Worm (Caenorhabditis elegans) whole organism, late embryonic: ENCODE data around the gene Y54G2A.45.

Experiments
- K02D7.2 ChIP-seq: sonication (generic microtip); optimal IDR thresholded peaks from 2 replicates; lab custom pipeline; 2017; ENCODE audit warnings: mild to moderate bottlenecking, missing genetic modification characterization, missing compliant biosample characterization
- K09A11.1 ChIP-seq: sonication (generic microtip); optimal IDR thresholded peaks from 2 replicates; lab custom pipeline; 2017; ENCODE audit warnings: antibody characterized with exemption, mild to moderate bottlenecking, missing genetic modification characterization, missing compliant biosample characterization; ENCODE audit not compliant: insufficient read depth
- Y22D7AL.16 ChIP-seq: sonication (generic microtip); optimal IDR thresholded peaks from 2 replicates; lab custom pipeline; 2016; ENCODE audit warnings: missing genetic modification characterization, missing compliant biosample characterization
- ahr-1 ChIP-seq: sonication (generic microtip); optimal IDR thresholded peaks from 2 replicates; lab custom pipeline; 2016; ENCODE audit warnings: missing genetic modification characterization, missing compliant biosample characterization
- ama-1 ChIP-seq: fragments of 150-350 bp; optimal IDR thresholded peaks from 2 replicates; lab custom pipeline; 2014
- ceh-14 ChIP-seq: sonication (generic microtip); optimal IDR thresholded peaks from 2 replicates; lab custom pipeline; 2016; ENCODE audit warnings: missing genotype, missing genetic modification characterization, missing compliant biosample characterization
- ceh-18 ChIP-seq: sonication (generic microtip); optimal IDR thresholded peaks from 2 replicates; lab custom pipeline; 2016; ENCODE audit warnings: missing genetic modification characterization, missing compliant biosample characterization
- ceh-19 ChIP-seq: fragments of 200-800 bp; sonication (Bioruptor generic); optimal IDR thresholded peaks from 2 replicates; lab custom pipeline; 2018; ENCODE audit warnings: mild to moderate bottlenecking, missing genetic modification characterization, missing compliant biosample characterization
- ceh-24 ChIP-seq: sonication (generic microtip); optimal IDR thresholded peaks from 2 replicates; lab custom pipeline; 2016; ENCODE audit warnings: mild to moderate bottlenecking, missing genetic modification characterization, missing compliant biosample characterization
- ceh-31 ChIP-seq: sonication (generic microtip); optimal IDR thresholded peaks from 2 replicates; lab custom pipeline; 2016; ENCODE audit warnings: missing genetic modification characterization, missing compliant biosample characterization
- ceh-34 ChIP-seq: sonication (generic microtip); optimal IDR thresholded peaks from 2 replicates; lab custom pipeline; 2016; ENCODE audit warnings: mild to moderate bottlenecking, missing genetic modification characterization, missing compliant biosample characterization
- ceh-6 ChIP-seq: fragments of 200-800 bp; sonication (Bioruptor generic); optimal IDR thresholded peaks from 2 replicates; lab custom pipeline; 2018; ENCODE audit warnings: mild to moderate bottlenecking, missing genetic modification characterization, missing compliant biosample characterization
- che-1 ChIP-seq: sonication (generic microtip); optimal IDR thresholded peaks from 2 replicates; lab custom pipeline; 2016; ENCODE audit warnings: mild to moderate bottlenecking, missing genetic modification characterization, missing compliant biosample characterization
- dve-1 ChIP-seq: sonication (generic microtip); optimal IDR thresholded peaks from 2 replicates; lab custom pipeline; 2017; ENCODE audit warnings: antibody characterized with exemption, mild to moderate bottlenecking, missing genetic modification characterization, missing compliant biosample characterization
- elt-2 ChIP-seq: sonication (generic microtip); optimal IDR thresholded peaks from 2 replicates; lab custom pipeline; 2016; ENCODE audit warnings: missing genetic modification reagents, missing genetic modification characterization, missing compliant biosample characterization
- ets-4 ChIP-seq: sonication (generic microtip); optimal IDR thresholded peaks from 2 replicates; lab custom pipeline; 2016; ENCODE audit warnings: missing genetic modification characterization, missing compliant biosample characterization
- eyg-1 ChIP-seq: sonication (generic microtip); optimal IDR thresholded peaks from 2 replicates; lab custom pipeline; 2016; ENCODE audit warnings: missing genotype, missing genetic modification characterization, missing compliant biosample characterization
- fax-1 ChIP-seq: sonication (generic microtip); optimal IDR thresholded peaks from 2 replicates; lab custom pipeline; 2016; ENCODE audit warnings: missing genotype, missing genetic modification characterization, missing compliant biosample characterization
- fkh-10 ChIP-seq: fragments of 150-350 bp; optimal IDR thresholded peaks from 2 replicates; lab custom pipeline; 2014; ENCODE audit warnings: missing biosample characterization, missing genetic modification reagents, missing genetic modification characterization
- fkh-6 ChIP-seq: sonication (generic microtip); optimal IDR thresholded peaks from 2 replicates; lab custom pipeline; 2016; ENCODE audit warnings: missing genetic modification characterization, missing compliant biosample characterization
- hlh-13 ChIP-seq: fragments of 200-800 bp; sonication (Bioruptor generic); optimal IDR thresholded peaks from 2 replicates; lab custom pipeline; 2018; ENCODE audit warnings: mild to moderate bottlenecking, missing genetic modification characterization, missing compliant biosample characterization
- hlh-15 ChIP-seq: sonication (generic microtip); optimal IDR thresholded peaks from 2 replicates; lab custom pipeline; 2016; ENCODE audit warnings: missing genetic modification characterization, missing compliant biosample characterization
- hlh-30 ChIP-seq: sonication (generic microtip); optimal IDR thresholded peaks from 2 replicates; lab custom pipeline; 2017; ENCODE audit warnings: antibody characterized with exemption, missing genetic modification characterization, missing compliant biosample characterization; ENCODE audit not compliant: insufficient read depth
- hlh-6 ChIP-seq: sonication (generic microtip); optimal IDR thresholded peaks from 2 replicates; lab custom pipeline; 2016; ENCODE audit warnings: missing genotype, missing genetic modification characterization, missing compliant biosample characterization
- hlh-8 ChIP-seq: sonication (generic microtip); optimal IDR thresholded peaks from 2 replicates; lab custom pipeline; 2016; ENCODE audit warnings: missing genotype, missing genetic modification characterization, missing compliant biosample characterization
- mec-3 ChIP-seq: sonication (generic microtip); optimal IDR thresholded peaks from 2 replicates; lab custom pipeline; 2016; ENCODE audit warnings: borderline replicate concordance, missing genetic modification characterization, missing compliant biosample characterization
- nfya-1 ChIP-seq: sonication (generic microtip); optimal IDR thresholded peaks from 2 replicates; lab custom pipeline; 2017; ENCODE audit warnings: missing genetic modification characterization, mild to moderate bottlenecking, missing compliant biosample characterization, antibody characterized with exemption, moderate library complexity
- nhr-11 ChIP-seq: fragments of 150-350 bp; optimal IDR thresholded peaks from 2 replicates; lab custom pipeline; 2014; ENCODE audit warnings: missing biosample characterization, missing genetic modification characterization
- pag-3 ChIP-seq: sonication (generic microtip); optimal IDR thresholded peaks from 2 replicates; lab custom pipeline; 2016; ENCODE audit warnings: missing compliant biosample characterization, missing genetic modification characterization, borderline replicate concordance
- pqm-1 ChIP-seq: sonication (generic microtip); optimal IDR thresholded peaks from 2 replicates; lab custom pipeline; 2016; ENCODE audit warnings: missing genetic modification characterization, missing compliant biosample characterization
- pros-1 ChIP-seq: fragments of 150-350 bp; optimal IDR thresholded peaks from 2 replicates; lab custom pipeline; 2014; ENCODE audit warnings: missing biosample characterization, missing genetic modification reagents, missing genetic modification characterization
- rnt-1 ChIP-seq: sonication (generic microtip); optimal IDR thresholded peaks from 2 replicates; lab custom pipeline; 2016; ENCODE audit warnings: missing genetic modification characterization, missing compliant biosample characterization
- sdc-2 ChIP-seq: sonication (generic microtip); optimal IDR thresholded peaks from 2 replicates; lab custom pipeline; 2016; ENCODE audit warnings: missing genotype, missing genetic modification characterization, missing compliant biosample characterization
- sox-4 ChIP-seq: sonication (generic microtip); optimal IDR thresholded peaks from 2 replicates; lab custom pipeline; 2017; ENCODE audit warnings: mild to moderate bottlenecking, missing genetic modification characterization, inconsistent platforms, missing compliant biosample characterization
- syd-9 ChIP-seq: sonication (generic microtip); optimal IDR thresholded peaks from 2 replicates; lab custom pipeline; 2016; ENCODE audit warnings: mild to moderate bottlenecking, missing genetic modification characterization, moderate library complexity, missing compliant biosample characterization
- tbx-2 ChIP-seq: sonication (generic microtip); optimal IDR thresholded peaks from 2 replicates; lab custom pipeline; 2016; ENCODE audit warnings: missing genetic modification characterization, missing compliant biosample characterization
- unc-3 ChIP-seq, 2 experiments: fragments of 200-800 bp in 1 of 2; sonication (Bioruptor generic) in 1 of 2; sonication (generic microtip) in 1 of 2; conservative IDR thresholded peaks in 1 of 2; optimal IDR thresholded peaks in 1 of 2; 2 replicates each; pipeline versions ENCODE4 v1.3.6 to Lab custom; 2016 to 2022; ENCODE audit warnings: missing compliant biosample characterization in 2 of 2, missing genetic modification characterization in 2 of 2, missing genetic modification reagents in 1 of 2
- unc-42 ChIP-seq: sonication (generic microtip); optimal IDR thresholded peaks from 2 replicates; lab custom pipeline; 2016; ENCODE audit warnings: missing genotype, missing genetic modification characterization, missing compliant biosample characterization
- unc-55 ChIP-seq: sonication (generic microtip); optimal IDR thresholded peaks from 2 replicates; lab custom pipeline; 2017; ENCODE audit warnings: missing biosample characterization, missing genetic modification reagents, missing genetic modification characterization

The Y54G2A.45 gene

DNA sequence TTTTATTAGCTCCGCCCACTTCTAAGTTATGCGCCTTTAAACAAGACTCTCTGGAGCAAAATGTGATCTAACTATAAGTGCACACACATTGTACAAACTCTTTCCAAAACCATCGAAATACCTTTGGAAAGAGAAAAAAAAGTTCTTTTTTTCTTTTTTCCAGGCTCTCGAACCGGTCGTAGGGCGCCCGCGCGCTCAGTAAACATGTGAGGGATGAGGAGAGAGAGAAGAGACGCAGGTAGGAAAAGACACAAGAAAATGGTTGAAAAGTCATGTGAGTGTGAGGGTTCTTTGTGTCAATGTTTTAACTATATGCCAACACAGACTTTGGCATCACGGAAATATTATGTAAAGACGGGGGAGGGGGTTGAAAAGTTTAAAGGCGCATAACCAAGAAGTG lies 31.2 kb upstream of the Y54G2A.45 start (continued):
- TF ChIP-seq K02D7.2 (tag; lab: Kevin White, UChicago) (no peak), unc-3 (GFP tag; conservative IDR thresholded peaks at IDR 0.05; lab: Robert Waterston, UW) (no peak), unc-3 (tag; optimal IDR thresholded peaks at IDR 0.05; lab: Kevin White, UChicago) (no peak), hlh-13 (GFP tag; lab: Kevin White, UChicago) (no peak), ceh-19 (GFP tag; lab: Kevin White, UChicago) (peak; percentile 35), hlh-6 (tag; lab: Kevin White, UChicago) (no peak)

- no peak for TF ChIP-seq fax-1 (tag; lab: Kevin White, UChicago)
- peak; percentile 61 for TF ChIP-seq rnt-1 (tag; lab: Kevin White, UChicago)
- TF ChIP-seq elt-2 = no peak
- no peak for TF ChIP-seq ets-4 (tag; lab: Kevin White, UChicago)
- TF ChIP-seq Y22D7AL.16 (tag; lab: Kevin White, UChicago) = no peak
- no peak for TF ChIP-seq mec-3 (tag; lab: Kevin White, UChicago)
- peak; percentile 32 for TF ChIP-seq ceh-19 (GFP tag; lab: Kevin White, UChicago)
- TF ChIP-seq ama-1 (lab: Kevin White, UChicago) = no peak
- no peak for TF ChIP-seq hlh-6 (tag; lab: Kevin White, UChicago)
- peak; percentile 57 for TF ChIP-seq ceh-18 (tag; lab: Kevin White, UChicago)
- TF ChIP-seq ceh-31 = peak; percentile 58
- no peak for TF ChIP-seq ceh-14
- no peak for TF ChIP-seq fkh-6
- peak; percentile 6 for TF ChIP-seq unc-55
- peak; percentile 2 for TF ChIP-seq tbx-2 (tag; lab: Kevin White, UChicago)
- peak; percentile 2 for TF ChIP-seq hlh-8 (tag; lab: Kevin White, UChicago)
- no peak for TF ChIP-seq ceh-6 (GFP tag; lab: Kevin White, UChicago)
- peak; percentile 31 for TF ChIP-seq nfya-1
- TF ChIP-seq dve-1 = no peak
- TF ChIP-seq hlh-15 = no peak
- peak; percentile 72 for TF ChIP-seq hlh-30
- no peak for TF ChIP-seq syd-9
- TF ChIP-seq nhr-11 (tag; lab: Kevin White, UChicago) = no peak
- TF ChIP-seq ceh-24 = no peak
- peak; percentile 14 for TF ChIP-seq sox-4
- TF ChIP-seq eyg-1 (tag; lab: Kevin White, UChicago) = no peak
- TF ChIP-seq pros-1 (tag; lab: Kevin White, UChicago) = no peak
- no peak for TF ChIP-seq K09A11.1 (tag; lab: Kevin White, UChicago)
- TF ChIP-seq fkh-10 (GFP tag; lab: Kevin White, UChicago) = no peak
- peak; percentile 33 for TF ChIP-seq ceh-34
Measured at ce11 chrIV:2775992-2776630, 29.5 kb upstream of the Y54G2A.45 start.

ce11 chrIV:2776733-2777132 lies 28.9 kb upstream of the Y54G2A.45 start:
- TF ChIP-seq nhr-11 (tag; lab: Kevin White, UChicago) = no peak
- no peak for TF ChIP-seq pqm-1 (tag; lab: Kevin White, UChicago)
- TF ChIP-seq sdc-2 (tag; lab: Kevin White, UChicago) = no peak
- no peak for TF ChIP-seq che-1 (tag; lab: Kevin White, UChicago)
- no peak for TF ChIP-seq pag-3
- TF ChIP-seq K09A11.1 (tag; lab: Kevin White, UChicago) = no peak
- no peak for TF ChIP-seq unc-42 (tag; lab: Kevin White, UChicago)
- no peak for TF ChIP-seq ahr-1 (tag; lab: Kevin White, UChicago)
- no peak for TF ChIP-seq dve-1
